Worm (Caenorhabditis elegans) whole organism, L1 larva: Measurements from ENCODE around the gene mog-5.
A peak's percentile ranks its signal among the peaks of the same experiment; 100 is the strongest.

ENCODE experiments used
- C16A3.4 ChIP-seq: fragments of 150-350 bp; optimal IDR thresholded peaks from 2 replicates; lab custom pipeline; 2014; ENCODE audit warnings: missing biosample characterization, missing genetic modification characterization
- C34B4.2 ChIP-seq: sonication (generic microtip); optimal IDR thresholded peaks from 2 replicates; lab custom pipeline; 2017; ENCODE audit warnings: mild to moderate bottlenecking, missing genetic modification characterization, missing compliant biosample characterization
- F16B12.6 ChIP-seq: fragments of 150-350 bp; optimal IDR thresholded peaks from 2 replicates; lab custom pipeline; 2014; ENCODE audit warnings: missing biosample characterization, missing genetic modification characterization
- Y116A8C.19 ChIP-seq: sonication (generic microtip); optimal IDR thresholded peaks from 2 replicates; lab custom pipeline; 2016; ENCODE audit warnings: missing compliant biosample characterization, missing genetic modification characterization, borderline replicate concordance
- aha-1 ChIP-seq: fragments of 150-350 bp; optimal IDR thresholded peaks from 2 replicates; lab custom pipeline; 2014; ENCODE audit warnings: missing biosample characterization, missing genetic modification characterization
- aly-2 ChIP-seq: fragments of 150-350 bp; optimal IDR thresholded peaks from 2 replicates; lab custom pipeline; 2014; ENCODE audit warnings: missing biosample characterization, missing genetic modification characterization
- ceh-63 ChIP-seq: fragments of 200-800 bp; sonication (Bioruptor generic); optimal IDR thresholded peaks from 2 replicates; lab custom pipeline; 2018; ENCODE audit warnings: mild to moderate bottlenecking, missing genetic modification characterization, missing compliant biosample characterization
- ceh-8 ChIP-seq: fragments of 200-800 bp; sonication (Bioruptor generic); optimal IDR thresholded peaks from 2 replicates; lab custom pipeline; 2018; ENCODE audit warnings: mild to moderate bottlenecking, missing genetic modification characterization, moderate library complexity, missing compliant biosample characterization
- ceh-82 ChIP-seq, 3 experiments: fragments of 150-350 bp in 1 of 3; sonication (generic microtip) in 2 of 3; optimal IDR thresholded peaks; 2 replicates each; lab custom pipeline; 2014 to 2017; ENCODE audit warnings: missing biosample characterization in 3 of 3, missing genetic modification characterization in 3 of 3
- ceh-90 ChIP-seq: sonication (generic microtip); optimal IDR thresholded peaks from 2 replicates; lab custom pipeline; 2016; ENCODE audit warnings: missing genetic modification characterization, missing compliant biosample characterization
- ces-1 ChIP-seq: fragments of 150-350 bp; optimal IDR thresholded peaks from 2 replicates; lab custom pipeline; 2014; ENCODE audit warnings: missing biosample characterization, missing genetic modification reagents, missing genetic modification characterization
- dpl-1 ChIP-seq, 3 experiments: fragments of 150-350 bp in 2 of 3; sonication (generic microtip) in 1 of 3; optimal IDR thresholded peaks; 2 replicates each; lab custom pipeline; 2014 to 2017; ENCODE audit warnings: missing biosample characterization in 3 of 3, missing genetic modification characterization in 3 of 3, missing genetic modification reagents in 3 of 3
- efl-3 ChIP-seq: fragments of 200-800 bp; sonication (Bioruptor generic); optimal IDR thresholded peaks from 2 replicates; lab custom pipeline; 2018; ENCODE audit warnings: mild to moderate bottlenecking, missing genetic modification characterization, missing compliant biosample characterization
- elt-2 ChIP-seq: sonication (generic microtip); optimal IDR thresholded peaks from 2 replicates; lab custom pipeline; 2016; ENCODE audit warnings: missing genetic modification characterization, mild to moderate bottlenecking, inconsistent platforms, missing compliant biosample characterization, missing genetic modification reagents
- elt-3 ChIP-seq, 6 experiments: fragments of 150-350 bp in 1 of 6; sonication (generic microtip); optimal IDR thresholded peaks; 2 replicates each; lab custom pipeline; 2017 to 2018; ENCODE audit warnings: missing biosample characterization in 6 of 6, missing genetic modification characterization in 6 of 6, inconsistent platforms in 1 of 6
- fkh-10 ChIP-seq: sonication (generic microtip); optimal IDR thresholded peaks from 2 replicates; lab custom pipeline; 2017; ENCODE audit warnings: missing biosample characterization, missing genetic modification reagents, missing genetic modification characterization
- fkh-4 ChIP-seq: sonication (generic microtip); optimal IDR thresholded peaks from 2 replicates; lab custom pipeline; 2016; ENCODE audit warnings: missing compliant biosample characterization, missing genetic modification characterization, borderline replicate concordance
- fkh-8 ChIP-seq: sonication (generic microtip); optimal IDR thresholded peaks from 2 replicates; lab custom pipeline; 2016; ENCODE audit warnings: mild to moderate bottlenecking, missing genetic modification characterization, missing compliant biosample characterization
- hlh-17 ChIP-seq: fragments of 200-800 bp; sonication (Bioruptor generic); optimal IDR thresholded peaks from 2 replicates; lab custom pipeline; 2018; ENCODE audit warnings: missing genetic modification characterization, mild to moderate bottlenecking, missing compliant biosample characterization, moderate library complexity, borderline replicate concordance
- hpl-2 ChIP-seq: fragments of 150-350 bp; optimal IDR thresholded peaks from 2 replicates; lab custom pipeline; 2014; ENCODE audit warnings: missing biosample characterization, missing genetic modification reagents, missing genetic modification characterization
- isw-1 ChIP-seq: fragments of 200-800 bp; sonication (Bioruptor generic); IDR thresholded peaks from 2 replicates; pipeline ENCODE4 v1.3.6; 2022; ENCODE audit warnings: missing genetic modification characterization, missing compliant biosample characterization
- jun-1 ChIP-seq: fragments of 150-350 bp; optimal IDR thresholded peaks from 2 replicates; lab custom pipeline; 2014; ENCODE audit warnings: missing biosample characterization, missing genetic modification reagents, missing genetic modification characterization
- lin-15B ChIP-seq: fragments of 150-350 bp; sonication (generic microtip); optimal IDR thresholded peaks from 3 replicates; lab custom pipeline; 2014; ENCODE audit warnings: missing biosample characterization, missing genetic modification characterization
- lin-35 ChIP-seq, 2 experiments: fragments of 150-350 bp; optimal IDR thresholded peaks; 2 replicates each; lab custom pipeline; 2014; ENCODE audit warnings: missing biosample characterization in 2 of 2, missing genetic modification characterization in 2 of 2, missing genetic modification reagents in 2 of 2
- lir-3 ChIP-seq: sonication (generic microtip); optimal IDR thresholded peaks from 2 replicates; lab custom pipeline; 2016; ENCODE audit warnings: mild to moderate bottlenecking, missing genetic modification characterization, moderate library complexity, missing compliant biosample characterization; ENCODE audit not compliant: poor library complexity
- mef-2 ChIP-seq: fragments of 150-350 bp; optimal IDR thresholded peaks from 2 replicates; lab custom pipeline; 2014; ENCODE audit warnings: missing biosample characterization, missing genetic modification characterization
- nhr-11 ChIP-seq: fragments of 150-350 bp; optimal IDR thresholded peaks from 2 replicates; lab custom pipeline; 2014; ENCODE audit warnings: missing biosample characterization, missing genetic modification characterization
- nhr-19 ChIP-seq: fragments of 200-800 bp; sonication (Bioruptor generic); conservative IDR thresholded peaks from 2 replicates; pipeline ENCODE4 v1.3.6; 2022; ENCODE audit warnings: missing genetic modification characterization, missing compliant biosample characterization
- nhr-237 ChIP-seq: fragments of 150-350 bp; optimal IDR thresholded peaks from 2 replicates; lab custom pipeline; 2014; ENCODE audit warnings: missing biosample characterization, missing genetic modification characterization
- nhr-47 ChIP-seq: sonication (generic microtip); optimal IDR thresholded peaks from 2 replicates; lab custom pipeline; 2016; ENCODE audit warnings: mild to moderate bottlenecking, missing genetic modification characterization, moderate library complexity, missing compliant biosample characterization
- nhr-71 ChIP-seq: sonication (generic microtip); optimal IDR thresholded peaks from 2 replicates; lab custom pipeline; 2016; ENCODE audit warnings: mild to moderate bottlenecking, missing genetic modification characterization, moderate library complexity, missing compliant biosample characterization
- nhr-76 ChIP-seq: sonication (generic microtip); optimal IDR thresholded peaks from 2 replicates; lab custom pipeline; 2017; ENCODE audit warnings: missing biosample characterization, missing genetic modification characterization
- nhr-90 ChIP-seq: sonication (generic microtip); optimal IDR thresholded peaks from 2 replicates; lab custom pipeline; 2016; ENCODE audit warnings: mild to moderate bottlenecking, missing genetic modification characterization, missing compliant biosample characterization; ENCODE audit not compliant: poor library complexity
- pag-3 ChIP-seq: sonication (generic microtip); optimal IDR thresholded peaks from 2 replicates; lab custom pipeline; 2017; ENCODE audit warnings: missing genetic modification characterization, mild to moderate bottlenecking, missing compliant biosample characterization, antibody characterized with exemption, borderline replicate concordance; ENCODE audit not compliant: insufficient read depth
- pqm-1 ChIP-seq: sonication (generic microtip); optimal IDR thresholded peaks from 3 replicates; lab custom pipeline; 2017; ENCODE audit warnings: missing biosample characterization, missing genetic modification characterization
- rnt-1 ChIP-seq: sonication (generic microtip); optimal IDR thresholded peaks from 2 replicates; lab custom pipeline; 2016; ENCODE audit warnings: mild to moderate bottlenecking, missing genetic modification characterization, moderate library complexity, missing compliant biosample characterization
- skn-1 ChIP-seq: fragments of 150-350 bp; optimal IDR thresholded peaks from 2 replicates; lab custom pipeline; 2014; ENCODE audit warnings: missing biosample characterization, missing genetic modification characterization
- snu-23 ChIP-seq: sonication (generic microtip); optimal IDR thresholded peaks from 2 replicates; lab custom pipeline; 2016; ENCODE audit warnings: missing genetic modification characterization, missing compliant biosample characterization
- sox-4 ChIP-seq: sonication (generic microtip); optimal IDR thresholded peaks from 2 replicates; lab custom pipeline; 2016; ENCODE audit warnings: missing genetic modification characterization, missing compliant biosample characterization
- sptf-1 ChIP-seq: fragments of 150-350 bp; optimal IDR thresholded peaks from 2 replicates; lab custom pipeline; 2014; ENCODE audit warnings: missing biosample characterization, missing genetic modification characterization
- sup-37 ChIP-seq: fragments of 200-800 bp; sonication (Bioruptor generic); optimal IDR thresholded peaks from 2 replicates; lab custom pipeline; 2018; ENCODE audit warnings: mild to moderate bottlenecking, missing genetic modification characterization, missing compliant biosample characterization
- swsn-7 ChIP-seq: sonication (generic microtip); optimal IDR thresholded peaks from 2 replicates; lab custom pipeline; 2016; ENCODE audit warnings: missing genetic modification characterization, missing compliant biosample characterization
- tbx-2 ChIP-seq: sonication (generic microtip); optimal IDR thresholded peaks from 2 replicates; lab custom pipeline; 2016; ENCODE audit warnings: missing genetic modification characterization, missing compliant biosample characterization
- unc-30 ChIP-seq: sonication (generic microtip); optimal IDR thresholded peaks from 2 replicates; lab custom pipeline; 2017; ENCODE audit warnings: missing biosample characterization, missing genetic modification characterization
- unc-62 ChIP-seq: fragments of 150-350 bp; optimal IDR thresholded peaks from 2 replicates; lab custom pipeline; 2014; ENCODE audit warnings: missing biosample characterization, missing genetic modification reagents, missing genetic modification characterization
- unc-86 ChIP-seq: sonication (generic microtip); optimal IDR thresholded peaks from 2 replicates; lab custom pipeline; 2016; ENCODE audit warnings: missing genetic modification characterization, missing compliant biosample characterization
- vab-15 ChIP-seq: sonication (generic microtip); optimal IDR thresholded peaks from 2 replicates; lab custom pipeline; 2017; ENCODE audit warnings: missing genotype, mild to moderate bottlenecking, missing genetic modification characterization, missing compliant biosample characterization
- xbp-1 ChIP-seq: sonication (generic microtip); optimal IDR thresholded peaks from 2 replicates; lab custom pipeline; 2016; ENCODE audit warnings: missing genetic modification characterization, missing compliant biosample characterization
- zag-1 ChIP-seq: fragments of 150-350 bp; optimal IDR thresholded peaks from 2 replicates; lab custom pipeline; 2014; ENCODE audit warnings: missing biosample characterization, missing genetic modification characterization
- zip-4 ChIP-seq: fragments of 200-800 bp; sonication (Bioruptor generic); optimal IDR thresholded peaks from 2 replicates; lab custom pipeline; 2018; ENCODE audit warnings: mild to moderate bottlenecking, missing genetic modification characterization, moderate library complexity, missing compliant biosample characterization
- ztf-4 ChIP-seq: fragments of 150-350 bp; optimal IDR thresholded peaks from 2 replicates; lab custom pipeline; 2014; ENCODE audit warnings: missing biosample characterization, missing genetic modification characterization

mog-5 gene

DNA sequence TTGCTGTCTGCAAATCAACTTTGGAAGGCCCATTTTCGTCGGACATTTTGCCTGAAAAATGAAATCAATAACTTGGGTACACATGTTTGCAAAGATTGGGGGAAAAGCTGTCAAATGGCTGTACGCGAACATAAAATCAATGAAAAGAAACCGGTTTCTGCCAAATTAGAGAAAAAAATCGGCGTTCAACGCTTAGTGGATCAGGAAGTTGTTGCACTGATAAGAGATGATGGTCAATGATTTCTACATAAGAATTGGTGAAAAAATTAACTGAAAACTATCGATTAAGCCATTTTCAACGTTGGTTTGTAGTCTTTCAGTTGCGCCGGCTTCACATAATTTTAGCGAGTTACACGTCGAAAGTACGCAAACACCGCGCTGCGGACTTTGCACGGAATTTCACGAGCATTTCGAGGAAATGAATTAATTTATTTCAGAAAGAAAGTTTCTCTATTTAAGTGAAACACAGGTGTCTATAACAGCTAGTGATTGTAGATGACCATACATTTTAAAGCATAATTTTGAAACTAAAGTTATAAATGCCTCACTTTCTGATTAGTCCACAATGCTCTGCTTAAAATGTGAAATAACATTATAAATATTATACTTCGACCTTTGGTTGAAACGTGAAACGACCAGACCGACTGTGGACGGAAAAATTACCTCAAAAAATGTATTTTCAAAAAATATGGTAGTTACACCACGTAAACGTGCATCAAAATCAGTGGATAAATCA lies 30.4 kb downstream of the mog-5 start, which contains the start of the genes F07F6.4 and F07F6.2 (continued):
- TF ChIP-seq unc-30 (no peak), skn-1 (peak; percentile 19), unc-62 (GFP tag; lab: Kevin White, UChicago) (no peak), nhr-76 (tag; lab: Kevin White, UChicago) (no peak), nhr-11 (tag; lab: Kevin White, UChicago) (no peak), sup-37 (GFP tag; lab: Kevin White, UChicago) (no peak), nhr-237 (tag; lab: Kevin White, UChicago) (no peak), C34B4.2 (no peak), isw-1 (GFP tag; lab: Robert Waterston, UW) (no peak), sox-4 (no peak), lir-3 (tag; lab: Kevin White, UChicago) (no peak), zip-4 (GFP tag; lab: Kevin White, UChicago) (no peak), Y116A8C.19 (tag; lab: Kevin White, UChicago) (no peak), pqm-1 (no peak), ceh-82 (tag; optimal IDR thresholded peaks at IDR 0.05; lab: Kevin White, UChicago) (peak in 1 of 3 experiments; percentile 31), lin-35 (GFP tag; optimal IDR thresholded peaks at IDR 0.05; lab: Kevin White, UChicago) (peak; percentile 44 to 63), nhr-47 (tag; lab: Kevin White, UChicago) (peak; percentile 2), sptf-1 (tag; lab: Kevin White, UChicago) (no peak), nhr-71 (tag; lab: Kevin White, UChicago) (peak; percentile 32), elt-2 (no peak), ceh-63 (GFP tag; lab: Kevin White, UChicago) (no peak), zag-1 (tag; lab: Kevin White, UChicago) (no peak), ceh-90 (tag; lab: Kevin White, UChicago) (no peak), fkh-10 (GFP tag; lab: Kevin White, UChicago) (no peak), ces-1 (no peak), rnt-1 (tag; lab: Kevin White, UChicago) (peak; percentile 20), aha-1 (tag; lab: Kevin White, UChicago) (no peak), elt-3 (tag; optimal IDR thresholded peaks at IDR 0.05; lab: Kevin White, UChicago) (no peak), fkh-4 (no peak), nhr-90 (no peak), F16B12.6 (tag; lab: Kevin White, UChicago) (peak; percentile 92), hpl-2 (no peak), fkh-8 (tag; lab: Kevin White, UChicago) (no peak), lin-15B (tag; lab: Kevin White, UChicago) (no peak), unc-86 (tag; lab: Kevin White, UChicago) (no peak), xbp-1 (tag; lab: Kevin White, UChicago) (peak; percentile 68), dpl-1 (GFP tag; optimal IDR thresholded peaks at IDR 0.05; lab: Kevin White, UChicago) (peak; percentile 30 to 64 (median 42)), mef-2 (tag; lab: Kevin White, UChicago) (no peak), vab-15 (tag; lab: Kevin White, UChicago) (no peak), ztf-4 (no peak), jun-1 (tag; lab: Kevin White, UChicago) (no peak), swsn-7 (no peak), nhr-19 (GFP tag; lab: Robert Waterston, UW) (no peak), pag-3 (tag; lab: Kevin White, UChicago) (no peak), ceh-8 (no peak), snu-23 (no peak), hlh-17 (GFP tag; lab: Kevin White, UChicago) (no peak), C16A3.4 (tag; lab: Kevin White, UChicago) (no peak), aly-2 (tag; lab: Kevin White, UChicago) (no peak), tbx-2 (tag; lab: Kevin White, UChicago) (no peak), efl-3 (GFP tag; lab: Kevin White, UChicago) (no peak)
